Fruit fly (Drosophila melanogaster) whole organism, embryonic: ENCODE measurements around the gene RpL34b.
A peak's percentile ranks its signal among the peaks of the same experiment; 100 is the strongest.

Experiments used
- Abd-B ChIP-seq: fragments of 200-800 bp; sonication (Bioruptor generic); optimal IDR thresholded peaks from 2 replicates; lab custom pipeline; 2018; ENCODE audit warnings: missing biosample characterization, mild to moderate bottlenecking, missing genetic modification characterization, moderate library complexity
- Adf1 ChIP-seq: fragments of 200-800 bp; sonication (Bioruptor generic); IDR thresholded peaks from 2 replicates; pipeline ENCODE4 v1.3.6; 2022; ENCODE audit warnings: missing biosample characterization, missing genetic modification characterization
- Aef1 ChIP-seq: fragments of 200-800 bp; sonication (Bioruptor generic); IDR thresholded peaks from 3 replicates; pipeline ENCODE4 v1.3.6; 2022; ENCODE audit warnings: missing biosample characterization, missing genetic modification characterization
- Awh ChIP-seq: fragments of 200-800 bp; sonication (Bioruptor generic); IDR thresholded peaks from 2 replicates; pipeline ENCODE4, ENCODE4 v1.3.6; 2022; ENCODE audit warnings: missing biosample characterization, missing genetic modification characterization
- Bdp1 ChIP-seq: fragments of 200-800 bp; sonication (Bioruptor generic); optimal IDR thresholded peaks from 3 replicates; lab custom pipeline; 2016; ENCODE audit warnings: missing biosample characterization, missing genetic modification characterization
- CG10321 ChIP-seq: fragments of 200-800 bp; sonication (Bioruptor generic); IDR thresholded peaks from 2 replicates; pipeline ENCODE4 v1.3.6; 2022; ENCODE audit warnings: missing biosample characterization, missing genetic modification characterization
- CG11247 ChIP-seq: fragments of 200-800 bp; sonication (Bioruptor generic); IDR thresholded peaks from 2 replicates; pipeline ENCODE4 v1.3.6; 2022; ENCODE audit warnings: missing biosample characterization, missing genetic modification characterization
- CG11695 ChIP-seq: fragments of 200-800 bp; sonication (Bioruptor generic); IDR thresholded peaks from 3 replicates; pipeline ENCODE4 v1.3.6; 2022; ENCODE audit warnings: missing biosample characterization, missing genetic modification characterization
- CG12942 ChIP-seq: fragments of 200-800 bp; sonication (Bioruptor generic); optimal IDR thresholded peaks from 3 replicates; lab custom pipeline; 2016; ENCODE audit warnings: missing biosample characterization, missing genetic modification characterization
- CG13296 ChIP-seq: fragments of 200-800 bp; sonication (Bioruptor generic); optimal IDR thresholded peaks from 3 replicates; lab custom pipeline; 2018; ENCODE audit warnings: missing biosample characterization, mild to moderate bottlenecking, missing genetic modification characterization
- CG15011 ChIP-seq: fragments of 200-800 bp; sonication (Bioruptor generic); optimal IDR thresholded peaks from 3 replicates; lab custom pipeline; 2018; ENCODE audit warnings: missing biosample characterization, mild to moderate bottlenecking, missing genetic modification characterization
- CG17186 ChIP-seq: fragments of 200-800 bp; sonication (Bioruptor generic); optimal IDR thresholded peaks from 3 replicates; lab custom pipeline; 2017; ENCODE audit warnings: missing biosample characterization, missing genetic modification reagents, missing genetic modification characterization
- CG17612 ChIP-seq: fragments of 200-800 bp; sonication (Bioruptor generic); IDR thresholded peaks from 2 replicates; pipeline ENCODE4 v1.3.6; 2022; ENCODE audit warnings: missing biosample characterization, missing genetic modification characterization
- CG1792 ChIP-seq: fragments of 200-800 bp; sonication (Bioruptor generic); optimal IDR thresholded peaks from 2 replicates; lab custom pipeline; 2016; ENCODE audit warnings: missing biosample characterization, missing genetic modification characterization
- CG3281 ChIP-seq: fragments of 200-800 bp; sonication (Bioruptor generic); optimal IDR thresholded peaks from 3 replicates; lab custom pipeline; 2017; ENCODE audit warnings: missing biosample characterization, mild to moderate bottlenecking, missing genetic modification characterization
- CG3838 ChIP-seq: fragments of 200-800 bp; sonication (Bioruptor generic); optimal IDR thresholded peaks from 3 replicates; lab custom pipeline; 2016; ENCODE audit warnings: missing biosample characterization, missing genetic modification characterization
- CG7745 ChIP-seq: fragments of 200-800 bp; sonication (Bioruptor generic); optimal IDR thresholded peaks from 2 replicates; lab custom pipeline; 2018; ENCODE audit warnings: missing biosample characterization, mild to moderate bottlenecking, missing genetic modification characterization, moderate library complexity
- CG8089 ChIP-seq: fragments of 200-800 bp; sonication (Bioruptor generic); optimal IDR thresholded peaks from 3 replicates; lab custom pipeline; 2016; ENCODE audit warnings: missing biosample characterization, missing genetic modification characterization
- CG9727 ChIP-seq: fragments of 200-800 bp; sonication (Bioruptor generic); optimal IDR thresholded peaks from 3 replicates; lab custom pipeline; 2017; ENCODE audit warnings: missing biosample characterization, mild to moderate bottlenecking, missing genetic modification characterization
- D19B ChIP-seq: fragments of 200-800 bp; sonication (Bioruptor generic); optimal IDR thresholded peaks from 2 replicates; lab custom pipeline; 2017; ENCODE audit warnings: missing biosample characterization, mild to moderate bottlenecking, missing genetic modification characterization
- Eip74EF ChIP-seq, 2 experiments: fragments of 200-800 bp in 1 of 2; fragments of >200 bp in 1 of 2; sonication (Bioruptor generic) in 1 of 2; optimal IDR thresholded peaks; 2 replicates each; lab custom pipeline; 2017 to 2019; ENCODE audit warnings: missing biosample characterization in 2 of 2, missing genetic modification characterization in 2 of 2, mild to moderate bottlenecking in 1 of 2, moderate library complexity in 1 of 2
- Gug ChIP-seq: fragments of 200-800 bp; sonication (Bioruptor generic); IDR thresholded peaks from 4 replicates; pipeline ENCODE4 v1.3.6; 2022; ENCODE audit warnings: missing biosample characterization, missing genetic modification characterization
- HmgZ ChIP-seq: fragments of 200-800 bp; sonication (Bioruptor generic); optimal IDR thresholded peaks from 2 replicates; lab custom pipeline; 2018; ENCODE audit warnings: missing biosample characterization, mild to moderate bottlenecking, missing genetic modification characterization
- Hmx ChIP-seq: fragments of 200-800 bp; sonication (Bioruptor generic); optimal IDR thresholded peaks from 2 replicates; lab custom pipeline; 2016; ENCODE audit warnings: missing biosample characterization, missing genetic modification characterization
- Hr51 ChIP-seq, 2 experiments: fragments of 200-800 bp; sonication (Bioruptor generic); optimal IDR thresholded peaks; 2 replicates in 1 of 2; 3 replicates in 1 of 2; lab custom pipeline; 2016 to 2018; ENCODE audit warnings: missing biosample characterization in 2 of 2, missing genetic modification characterization in 2 of 2, mild to moderate bottlenecking in 1 of 2, moderate library complexity in 1 of 2
- Hr78 ChIP-seq, 2 experiments: fragments of 200-800 bp in 1 of 2; fragments of >200 bp in 1 of 2; sonication (Bioruptor generic) in 1 of 2; optimal IDR thresholded peaks; 2 replicates each; lab custom pipeline; 2017 to 2019; ENCODE audit warnings: missing biosample characterization in 2 of 2, missing genetic modification characterization in 2 of 2, mild to moderate bottlenecking in 1 of 2, moderate library complexity in 1 of 2
- MBD-R2 ChIP-seq: fragments of 200-800 bp; sonication (Bioruptor generic); IDR thresholded peaks from 2 replicates; pipeline ENCODE4 v1.3.6; 2022; ENCODE audit warnings: missing biosample characterization, missing genetic modification characterization
- Mrtf ChIP-seq: fragments of 200-800 bp; sonication (Bioruptor generic); IDR thresholded peaks from 3 replicates; pipeline ENCODE4 v1.3.6; 2022; ENCODE audit warnings: missing biosample characterization, missing genetic modification characterization
- NC2α ChIP-seq: fragments of 200-800 bp; sonication (Bioruptor generic); optimal IDR thresholded peaks from 2 replicates; lab custom pipeline; 2016; ENCODE audit warnings: missing biosample characterization, missing genetic modification characterization
- Oaz ChIP-seq: fragments of 200-800 bp; sonication (Bioruptor generic); IDR thresholded peaks from 2 replicates; pipeline ENCODE4 v1.3.6; 2022; ENCODE audit warnings: missing biosample characterization, missing genetic modification characterization
- Xbp1 ChIP-seq: fragments of 200-800 bp; sonication (Bioruptor generic); optimal IDR thresholded peaks from 3 replicates; lab custom pipeline; 2016; ENCODE audit warnings: missing biosample characterization, mild to moderate bottlenecking, missing genetic modification characterization
- Xrp1 ChIP-seq: fragments of 200-800 bp; sonication (Bioruptor generic); IDR thresholded peaks from 2 replicates; pipeline ENCODE4 v1.3.6; 2022; ENCODE audit warnings: missing biosample characterization, missing genetic modification characterization
- ac ChIP-seq: fragments of 200-800 bp; sonication (Bioruptor generic); optimal IDR thresholded peaks from 3 replicates; lab custom pipeline; 2017; ENCODE audit warnings: missing biosample characterization, mild to moderate bottlenecking, missing genetic modification characterization
- bowl ChIP-seq: fragments of 200-800 bp; sonication (Bioruptor generic); IDR thresholded peaks from 2 replicates; pipeline ENCODE4 v1.3.6; 2022; ENCODE audit warnings: missing biosample characterization, missing genetic modification characterization
- chm ChIP-seq: fragments of 200-800 bp; sonication (Bioruptor generic); IDR thresholded peaks from 2 replicates; pipeline ENCODE4 v1.3.6; 2022; ENCODE audit warnings: missing biosample characterization, missing genetic modification characterization
- danr ChIP-seq: fragments of 200-800 bp; sonication (Bioruptor generic); IDR thresholded peaks from 2 replicates; pipeline ENCODE4 v1.3.6; 2022; ENCODE audit warnings: missing biosample characterization, missing genetic modification characterization
- en ChIP-seq: fragments of 200-800 bp; sonication (Bioruptor generic); optimal IDR thresholded peaks from 2 replicates; lab custom pipeline; 2016; ENCODE audit warnings: missing biosample characterization, missing genetic modification characterization
- esg ChIP-seq: fragments of 200-800 bp; sonication (Bioruptor generic); conservative IDR thresholded peaks from 2 replicates; pipeline ENCODE4 v1.3.6; 2022; ENCODE audit warnings: missing biosample characterization, missing genetic modification characterization
- exex ChIP-seq: fragments of 200-800 bp; sonication (Bioruptor generic); optimal IDR thresholded peaks from 4 replicates; lab custom pipeline; 2018; ENCODE audit warnings: missing biosample characterization, mild to moderate bottlenecking, missing genetic modification characterization, moderate library complexity
- eyg ChIP-seq: fragments of 200-800 bp; sonication (Bioruptor generic); optimal IDR thresholded peaks from 3 replicates; lab custom pipeline; 2016; ENCODE audit warnings: missing biosample characterization, missing genetic modification characterization
- gem ChIP-seq: fragments of 200-800 bp; sonication (Bioruptor generic); optimal IDR thresholded peaks from 2 replicates; lab custom pipeline; 2019; ENCODE audit warnings: missing biosample characterization, mild to moderate bottlenecking, missing genetic modification characterization, moderate library complexity
- gro ChIP-seq: fragments of 200-800 bp; sonication (Bioruptor generic); optimal IDR thresholded peaks from 2 replicates; lab custom pipeline; 2016; ENCODE audit warnings: missing biosample characterization, missing genetic modification characterization
- her ChIP-seq: fragments of 200-800 bp; sonication (Bioruptor generic); optimal IDR thresholded peaks from 2 replicates; lab custom pipeline; 2016; ENCODE audit warnings: missing biosample characterization, missing genetic modification characterization
- hkb ChIP-seq, 2 experiments: fragments of 200-800 bp in 1 of 2; fragments of >200 bp in 1 of 2; sonication (Bioruptor generic) in 1 of 2; IDR thresholded peaks in 1 of 2; optimal IDR thresholded peaks in 1 of 2; 2 replicates each; pipeline versions ENCODE4 v1.3.6 to Lab custom; 2017 to 2022; ENCODE audit warnings: missing biosample characterization in 1 of 2, missing genetic modification characterization in 1 of 2
- ind ChIP-seq: fragments of 200-800 bp; sonication (Bioruptor generic); optimal IDR thresholded peaks from 3 replicates; lab custom pipeline; 2016; ENCODE audit warnings: missing biosample characterization, missing genetic modification characterization
- kay ChIP-seq: fragments of 200-800 bp; sonication (Bioruptor generic); optimal IDR thresholded peaks from 2 replicates; lab custom pipeline; 2016; ENCODE audit warnings: missing biosample characterization, missing genetic modification characterization
- lov ChIP-seq, 2 experiments: fragments of 200-800 bp in 1 of 2; fragments of >200 bp in 1 of 2; sonication (Bioruptor generic) in 1 of 2; IDR thresholded peaks in 1 of 2; optimal IDR thresholded peaks in 1 of 2; 2 replicates in 1 of 2; 3 replicates in 1 of 2; pipeline versions ENCODE4 v1.3.6 to Lab custom; 2017 to 2022; ENCODE audit warnings: missing biosample characterization in 1 of 2, missing genetic modification characterization in 1 of 2
- luna ChIP-seq: fragments of 200-800 bp; sonication (Bioruptor generic); optimal IDR thresholded peaks from 2 replicates; lab custom pipeline; 2016; ENCODE audit warnings: missing biosample characterization, missing genetic modification characterization
- slbo ChIP-seq: fragments of 200-800 bp; sonication (Bioruptor generic); IDR thresholded peaks from 2 replicates; pipeline ENCODE4 v1.3.6; 2022; ENCODE audit warnings: missing biosample characterization, missing genetic modification characterization
- trem ChIP-seq: fragments of 200-800 bp; optimal IDR thresholded peaks from 3 replicates; lab custom pipeline; 2019; ENCODE audit warnings: missing biosample characterization, mild to moderate bottlenecking, missing genetic modification characterization, moderate library complexity

Gene RpL34b

dm6 chr3R:9370413-9370812 is 30.6 kb downstream of the RpL34b start (continued):
- TF ChIP-seq CG11695 (peak; percentile 58; the same call in 1 of the 3 replicates), esg (GFP tag; lab: Robert Waterston, UW) (peak; percentile 62), chm (no peak), CG12942 (GFP tag; lab: Kevin White, UChicago) (peak; percentile 34), gro (GFP tag; lab: Kevin White, UChicago) (peak; percentile 51), slbo (peak; percentile 67), Oaz (peak; percentile 31; the same call in 1 of the 2 replicates), Xrp1 (peak; percentile 46; the same call in 1 of the 2 replicates), luna (GFP tag; lab: Kevin White, UChicago) (no peak), her (no peak), gem (peak; percentile 75), CG17186 (GFP tag; lab: Kevin White, UChicago) (no peak), lov (optimal IDR thresholded peaks at IDR 0.05; lab: Kevin White, UChicago) (no peak), lov (GFP tag; IDR thresholded peaks at IDR 0.05; lab: Robert Waterston, UW) (no peak), CG10321 (no peak), Mrtf (0 out of 3 replicates have a peak, but pooled peaks have one; percentile 25), bowl (GFP tag; lab: Robert Waterston, UW) (no peak), en (GFP tag; lab: Kevin White, UChicago) (no peak), Bdp1 (GFP tag; lab: Kevin White, UChicago) (no peak), CG17612 (GFP tag; lab: Robert Waterston, UW) (no peak), hkb (optimal IDR thresholded peaks at IDR 0.05; lab: Kevin White, UChicago) (no peak), hkb (GFP tag; IDR thresholded peaks at IDR 0.05; lab: Robert Waterston, UW) (peak; percentile 74), Aef1 (GFP tag; lab: Robert Waterston, UW) (peak; percentile 59; the same call in 2 of the 3 replicates), exex (no peak), HmgZ (tag; lab: Kevin White, UChicago) (peak; percentile 34), MBD-R2 (GFP tag; lab: Robert Waterston, UW) (peak; percentile 19; the same call in 1 of the 2 replicates), CG7745 (no peak), CG8089 (no peak), Gug (GFP tag; lab: Robert Waterston, UW) (0 out of 4 replicates have a peak, but pooled peaks have one; percentile 3), Hmx (GFP tag; lab: Kevin White, UChicago) (no peak), ind (GFP tag; lab: Kevin White, UChicago) (peak; percentile 49), D19B (peak; percentile 34), NC2α (GFP tag; lab: Kevin White, UChicago) (no peak), CG3281 (peak; percentile 71), CG15011 (GFP tag; lab: Kevin White, UChicago) (peak; percentile 0), Hr51 (GFP tag; optimal IDR thresholded peaks at IDR 0.05; lab: Kevin White, UChicago) (peak in 1 of 2 experiments; percentile 84), CG13296 (GFP tag; lab: Kevin White, UChicago) (peak; percentile 72), Awh (GFP tag; lab: Robert Waterston, UW) (no peak), Hr78 (GFP tag; optimal IDR thresholded peaks at IDR 0.05; lab: Kevin White, UChicago) (no peak), ac (GFP tag; lab: Kevin White, UChicago) (no peak), danr (GFP tag; lab: Robert Waterston, UW) (peak; percentile 31; the same call in 1 of the 2 replicates), kay (GFP tag; lab: Kevin White, UChicago) (no peak), Xbp1 (GFP tag; lab: Kevin White, UChicago) (peak; percentile 62), trem (no peak), CG9727 (GFP tag; lab: Kevin White, UChicago) (peak; percentile 15), Eip74EF (GFP tag; optimal IDR thresholded peaks at IDR 0.05; lab: Kevin White, UChicago) (no peak), Adf1 (GFP tag; lab: Robert Waterston, UW) (no peak), CG1792 (peak; percentile 18), Abd-B (GFP tag; lab: Kevin White, UChicago) (no peak), CG3838 (GFP tag; lab: Kevin White, UChicago) (no peak), eyg (GFP tag; lab: Kevin White, UChicago) (no peak), CG11247 (0 out of 2 replicates have a peak, but pooled peaks have one; percentile 27)
